Fruit fly (Drosophila melanogaster) S2 (cell line): ENCODE results near the gene dysc.

ENCODE experiments used
- CG8478 ChIP-seq: fragments of >200 bp; optimal IDR thresholded peaks from 2 replicates; lab custom pipeline; 2018
- CTCF ChIP-seq, 2 experiments: fragments of >200 bp; optimal IDR thresholded peaks; 2 replicates each; lab custom pipeline; 2018

Gene dysc

dm6 chr3L:13843356-13843755, 59.7 kb downstream of the dysc start, which contains the start of gene Tsp68C:
Gene Tsp68C, plus strand, starts transcription at chr3L:13843656.
- no peak for TF ChIP-seq CTCF (optimal IDR thresholded peaks at IDR 0.05; lab: Kevin White, UChicago)
- TF ChIP-seq CG8478 (lab: Kevin White, UChicago), result no peak

dm6 chr3L:13842917-13843316, 60.1 kb downstream of the dysc start, which contains the start of gene CG8750:
Gene CG8750, minus strand, starts transcription at chr3L:13843017.
- TF ChIP-seq CTCF (optimal IDR thresholded peaks at IDR 0.05; lab: Kevin White, UChicago) (no peak), CG8478 (lab: Kevin White, UChicago) (no peak)

dm6 chr3L:13842140-13842539, 60.9 kb downstream of the dysc start, which contains the start of gene CG8757:
Gene CG8757, minus strand, starts transcription at chr3L:13842240.
- no peak for TF ChIP-seq CG8478 (lab: Kevin White, UChicago)
- no peak for TF ChIP-seq CTCF (optimal IDR thresholded peaks at IDR 0.05; lab: Kevin White, UChicago)

dm6 chr3L:13840731-13841130, 62.3 kb downstream of the dysc start:
- TF ChIP-seq CTCF (optimal IDR thresholded peaks at IDR 0.05; lab: Kevin White, UChicago), result no peak
- TF ChIP-seq CG8478 (lab: Kevin White, UChicago), result no peak

dm6 chr3L:13837456-13837855, 65.6 kb downstream of the dysc start, which contains the start of gene CG43184:
Gene CG43184, plus strand, starts transcription at chr3L:13837756.
- TF ChIP-seq CG8478 (lab: Kevin White, UChicago) (no peak), CTCF (optimal IDR thresholded peaks at IDR 0.05; lab: Kevin White, UChicago) (no peak)
